Fruit fly (Drosophila melanogaster) whole organism, embryonic: ENCODE results near the gene Myo31DF.

Experiments
- Ada2b ChIP-seq: fragments of 200-800 bp; sonication (Bioruptor generic); IDR thresholded peaks from 2 replicates; pipeline ENCODE4 v1.3.6; 2022; ENCODE audit warnings: missing biosample characterization, missing genetic modification characterization
- Atf-2 ChIP-seq: fragments of 200-800 bp; sonication (Bioruptor generic); optimal IDR thresholded peaks from 2 replicates; lab custom pipeline; 2016; ENCODE audit warnings: missing biosample characterization, missing genetic modification characterization
- B-H2 ChIP-seq: fragments of 200-800 bp; sonication (Bioruptor generic); optimal IDR thresholded peaks from 2 replicates; lab custom pipeline; 2018; ENCODE audit warnings: missing biosample characterization, mild to moderate bottlenecking, missing genetic modification characterization
- Bgb ChIP-seq: fragments of 200-800 bp; sonication (Bioruptor generic); IDR thresholded peaks from 2 replicates; pipeline ENCODE4 v1.3.6; 2022; ENCODE audit warnings: missing biosample characterization, missing genetic modification characterization; ENCODE audit not compliant: partially characterized antibody
- CG10431 ChIP-seq: fragments of 200-800 bp; sonication (Bioruptor generic); optimal IDR thresholded peaks from 3 replicates; lab custom pipeline; 2018; ENCODE audit warnings: missing biosample characterization, mild to moderate bottlenecking, missing genetic modification characterization
- CG11456 ChIP-seq: fragments of 200-800 bp; sonication (Bioruptor generic); IDR thresholded peaks from 3 replicates; pipeline ENCODE4 v1.3.6; 2022; ENCODE audit warnings: missing biosample characterization, missing genetic modification characterization
- CG11560 ChIP-seq: fragments of 200-800 bp; sonication (Bioruptor generic); IDR thresholded peaks from 3 replicates; pipeline ENCODE4 v1.3.6; 2022; ENCODE audit warnings: missing biosample characterization, missing genetic modification characterization
- CG13123 ChIP-seq: fragments of 200-800 bp; sonication (Bioruptor generic); optimal IDR thresholded peaks from 2 replicates; lab custom pipeline; 2016; ENCODE audit warnings: missing biosample characterization, missing genetic modification characterization
- CG13775 ChIP-seq: fragments of 200-800 bp; sonication (Bioruptor generic); optimal IDR thresholded peaks from 3 replicates; lab custom pipeline; 2017; ENCODE audit warnings: missing biosample characterization, mild to moderate bottlenecking, missing genetic modification characterization
- CG15011 ChIP-seq: fragments of 200-800 bp; sonication (Bioruptor generic); optimal IDR thresholded peaks from 3 replicates; lab custom pipeline; 2018; ENCODE audit warnings: missing biosample characterization, mild to moderate bottlenecking, missing genetic modification characterization
- CG15073 ChIP-seq: fragments of 200-800 bp; sonication (Bioruptor generic); optimal IDR thresholded peaks from 2 replicates; lab custom pipeline; 2016; ENCODE audit warnings: missing biosample characterization, missing genetic modification characterization
- CG15696 ChIP-seq: fragments of 200-800 bp; sonication (Bioruptor generic); optimal IDR thresholded peaks from 2 replicates; lab custom pipeline; 2019; ENCODE audit warnings: missing biosample characterization, mild to moderate bottlenecking, missing genetic modification characterization, moderate library complexity
- CG30403 ChIP-seq: fragments of 200-800 bp; sonication (Bioruptor generic); optimal IDR thresholded peaks from 3 replicates; lab custom pipeline; 2016; ENCODE audit warnings: missing biosample characterization, missing genetic modification characterization
- CG34422 ChIP-seq: fragments of 200-800 bp; sonication (Bioruptor generic); IDR thresholded peaks from 3 replicates; pipeline ENCODE4 v1.3.6; 2022; ENCODE audit warnings: missing biosample characterization, missing genetic modification characterization
- CG3726 ChIP-seq: fragments of 200-800 bp; sonication (Bioruptor generic); IDR thresholded peaks from 3 replicates; pipeline ENCODE4, ENCODE4 v1.3.6; 2022; ENCODE audit warnings: missing biosample characterization, missing genetic modification characterization
- CG6175 ChIP-seq: fragments of 200-800 bp; sonication (Bioruptor generic); IDR thresholded peaks from 3 replicates; pipeline ENCODE4 v1.3.6; 2022; ENCODE audit warnings: missing biosample characterization, missing genetic modification characterization
- CG6813 ChIP-seq: fragments of 200-800 bp; sonication (Bioruptor generic); optimal IDR thresholded peaks from 2 replicates; lab custom pipeline; 2017; ENCODE audit warnings: missing biosample characterization, missing genetic modification characterization, mild to moderate bottlenecking, moderate library complexity, missing genetic modification reagents
- CG7839 ChIP-seq: fragments of 200-800 bp; sonication (Bioruptor generic); optimal IDR thresholded peaks from 3 replicates; lab custom pipeline; 2018; ENCODE audit warnings: missing biosample characterization, mild to moderate bottlenecking, missing genetic modification characterization, moderate library complexity
- CG8765 ChIP-seq: fragments of 200-800 bp; sonication (Bioruptor generic); IDR thresholded peaks from 2 replicates; pipeline ENCODE4 v1.3.6; 2022; ENCODE audit warnings: missing biosample characterization, missing genetic modification characterization
- Chrac-16 ChIP-seq: fragments of 200-800 bp; sonication (Bioruptor generic); optimal IDR thresholded peaks from 3 replicates; lab custom pipeline; 2016; ENCODE audit warnings: missing biosample characterization, missing genetic modification characterization
- CoRest ChIP-seq: fragments of 200-800 bp; sonication (Bioruptor generic); optimal IDR thresholded peaks from 3 replicates; lab custom pipeline; 2018; ENCODE audit warnings: missing biosample characterization, mild to moderate bottlenecking, missing genetic modification characterization, moderate library complexity
- CrebB ChIP-seq: fragments of 200-800 bp; sonication (Bioruptor generic); optimal IDR thresholded peaks from 3 replicates; lab custom pipeline; 2018; ENCODE audit warnings: missing biosample characterization, mild to moderate bottlenecking, missing genetic modification characterization
- D19A ChIP-seq: fragments of 200-800 bp; optimal IDR thresholded peaks from 3 replicates; lab custom pipeline; 2019; ENCODE audit warnings: missing biosample characterization, mild to moderate bottlenecking, missing genetic modification characterization, moderate library complexity
- Dip3 ChIP-seq: fragments of 200-800 bp; sonication (Bioruptor generic); optimal IDR thresholded peaks from 3 replicates; lab custom pipeline; 2016; ENCODE audit warnings: missing biosample characterization, missing genetic modification characterization
- Dll ChIP-seq: fragments of 200-800 bp; sonication (Bioruptor generic); IDR thresholded peaks from 4 replicates; pipeline ENCODE4 v1.3.6; 2022; ENCODE audit warnings: missing biosample characterization, missing genetic modification characterization; ENCODE audit not compliant: partially characterized antibody
- Hmx ChIP-seq: fragments of 200-800 bp; sonication (Bioruptor generic); optimal IDR thresholded peaks from 2 replicates; lab custom pipeline; 2016; ENCODE audit warnings: missing biosample characterization, missing genetic modification characterization
- Hr3 ChIP-seq: fragments of 200-800 bp; sonication (Bioruptor generic); optimal IDR thresholded peaks from 3 replicates; lab custom pipeline; 2016; ENCODE audit warnings: missing biosample characterization, missing genetic modification characterization
- Hr51 ChIP-seq, 2 experiments: fragments of 200-800 bp; sonication (Bioruptor generic); optimal IDR thresholded peaks; 2 replicates in 1 of 2; 3 replicates in 1 of 2; lab custom pipeline; 2016 to 2018; ENCODE audit warnings: missing biosample characterization in 2 of 2, missing genetic modification characterization in 2 of 2, mild to moderate bottlenecking in 1 of 2, moderate library complexity in 1 of 2
- Med ChIP-seq: fragments of 200-800 bp; sonication (Bioruptor generic); peaks from one replicate; lab custom pipeline; 2016; ENCODE audit warnings: missing biosample characterization, missing genetic modification characterization, mild to moderate bottlenecking, inconsistent platforms, moderate library complexity
- NC2β ChIP-seq: fragments of 200-800 bp; sonication (Bioruptor generic); optimal IDR thresholded peaks from 2 replicates; lab custom pipeline; 2016; ENCODE audit warnings: missing biosample characterization, missing genetic modification characterization
- Rfx ChIP-seq: fragments of 200-800 bp; sonication (Bioruptor generic); IDR thresholded peaks from 2 replicates; pipeline ENCODE4 v1.3.6; 2022; ENCODE audit warnings: missing biosample characterization, missing genetic modification characterization
- Side ChIP-seq: fragments of 200-800 bp; sonication (Bioruptor generic); optimal IDR thresholded peaks from 2 replicates; lab custom pipeline; 2016; ENCODE audit warnings: missing biosample characterization, missing genetic modification characterization
- Sox100B ChIP-seq: fragments of 200-800 bp; sonication (Bioruptor generic); optimal IDR thresholded peaks from 3 replicates; lab custom pipeline; 2018; ENCODE audit warnings: missing biosample characterization, mild to moderate bottlenecking, missing genetic modification characterization
- ab ChIP-seq: fragments of 200-800 bp; sonication (Bioruptor generic); optimal IDR thresholded peaks from 2 replicates; lab custom pipeline; 2016; ENCODE audit warnings: missing biosample characterization, missing genetic modification characterization
- ash1 ChIP-seq: fragments of 200-800 bp; sonication (Bioruptor generic); optimal IDR thresholded peaks from 2 replicates; lab custom pipeline; 2018; ENCODE audit warnings: missing biosample characterization, mild to moderate bottlenecking, missing genetic modification characterization
- br ChIP-seq: fragments of >200 bp; optimal IDR thresholded peaks from 2 replicates; lab custom pipeline; 2017
- chif ChIP-seq, 2 experiments: fragments of 200-800 bp; sonication (Bioruptor generic); optimal IDR thresholded peaks; 3 replicates each; lab custom pipeline; 2016; ENCODE audit warnings: missing biosample characterization in 2 of 2, missing genetic modification characterization in 2 of 2
- chn ChIP-seq: fragments of 200-800 bp; sonication (Bioruptor generic); optimal IDR thresholded peaks from 2 replicates; lab custom pipeline; 2016; ENCODE audit warnings: missing biosample characterization, missing genetic modification characterization
- corto ChIP-seq: fragments of 200-800 bp; sonication (Bioruptor generic); optimal IDR thresholded peaks from 2 replicates; lab custom pipeline; 2016; ENCODE audit warnings: missing biosample characterization, mild to moderate bottlenecking, missing genetic modification characterization, moderate library complexity
- crc ChIP-seq: fragments of 200-800 bp; sonication (Bioruptor generic); optimal IDR thresholded peaks from 2 replicates; lab custom pipeline; 2016; ENCODE audit warnings: missing biosample characterization, missing genetic modification characterization
- dpn ChIP-seq, 2 experiments: fragments of 200-800 bp; sonication (Bioruptor generic); optimal IDR thresholded peaks; 3 replicates each; lab custom pipeline; 2016; ENCODE audit warnings: missing biosample characterization in 2 of 2, missing genetic modification characterization in 2 of 2
- en ChIP-seq: fragments of 200-800 bp; sonication (Bioruptor generic); optimal IDR thresholded peaks from 2 replicates; lab custom pipeline; 2016; ENCODE audit warnings: missing biosample characterization, missing genetic modification characterization
- gt ChIP-seq: fragments of 200-800 bp; sonication (Bioruptor generic); IDR thresholded peaks from 2 replicates; pipeline ENCODE4 v1.3.6; 2022; ENCODE audit warnings: missing biosample characterization, missing genetic modification characterization
- maf-S ChIP-seq: fragments of 200-800 bp; sonication (Bioruptor generic); optimal IDR thresholded peaks from 2 replicates; lab custom pipeline; 2016; ENCODE audit warnings: missing biosample characterization, missing genetic modification characterization
- schlank ChIP-seq: fragments of 200-800 bp; sonication (Bioruptor generic); optimal IDR thresholded peaks from 2 replicates; lab custom pipeline; 2018; ENCODE audit warnings: missing biosample characterization, mild to moderate bottlenecking, missing genetic modification characterization
- sd ChIP-seq: fragments of 200-800 bp; sonication (Bioruptor generic); optimal IDR thresholded peaks from 3 replicates; lab custom pipeline; 2018; ENCODE audit warnings: missing biosample characterization, mild to moderate bottlenecking, missing genetic modification characterization, moderate library complexity
- sens ChIP-seq: fragments of 200-800 bp; sonication (Bioruptor generic); peaks from one replicate; lab custom pipeline; 2016; ENCODE audit warnings: missing biosample characterization, missing genetic modification characterization
- sima ChIP-seq: fragments of 200-800 bp; sonication (Bioruptor generic); optimal IDR thresholded peaks from 2 replicates; lab custom pipeline; 2016; ENCODE audit warnings: missing biosample characterization, missing genetic modification characterization
- tna ChIP-seq: fragments of 200-800 bp; sonication (Bioruptor generic); IDR thresholded peaks from 2 replicates; pipeline ENCODE4 v1.3.6; 2022; ENCODE audit warnings: missing biosample characterization, missing genetic modification characterization; ENCODE audit not compliant: partially characterized antibody
- vfl ChIP-seq: fragments of 200-800 bp; sonication (Bioruptor generic); optimal IDR thresholded peaks from 2 replicates; lab custom pipeline; 2016; ENCODE audit warnings: missing biosample characterization, missing genetic modification characterization
- vvl ChIP-seq: fragments of 200-800 bp; sonication (Bioruptor generic); IDR thresholded peaks from 2 replicates; pipeline ENCODE4 v1.3.6; 2022; ENCODE audit warnings: missing biosample characterization, missing genetic modification characterization

The Myo31DF gene

DNA sequence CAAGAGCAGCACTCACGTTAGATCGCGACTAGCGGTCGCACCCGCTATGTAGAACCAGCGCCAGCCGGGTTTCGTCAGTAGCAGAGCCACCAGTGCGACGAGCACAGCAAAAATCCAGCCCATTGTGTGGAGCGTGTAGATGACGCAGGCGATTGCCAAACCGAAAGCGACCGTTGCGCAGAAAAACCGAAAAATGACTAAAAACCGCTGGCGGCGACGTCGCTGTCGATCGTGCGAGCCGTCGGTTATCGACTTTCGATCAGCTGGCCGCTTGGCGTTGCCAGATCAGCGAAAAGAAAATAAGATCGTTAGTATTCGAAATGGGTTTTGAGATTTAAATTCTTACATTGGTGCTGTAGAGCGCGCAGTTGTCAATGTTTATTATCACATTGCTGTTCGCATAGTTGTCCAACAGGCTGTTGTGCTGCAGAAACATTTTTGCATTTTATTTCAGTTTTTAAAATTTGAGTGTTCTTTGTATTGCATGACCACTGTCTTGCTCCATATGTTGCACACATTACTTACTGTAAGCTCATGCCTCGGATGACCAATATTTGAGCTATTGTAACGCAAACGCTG is 10.0 kb upstream of the Myo31DF start (continued):
- TF ChIP-seq CG3726 (GFP tag; lab: Robert Waterston, UW) (no peak), Hmx (no peak), CG8765 (GFP tag; lab: Robert Waterston, UW) (no peak), maf-S (GFP tag; lab: Kevin White, UChicago) (no peak), CG6175 (no peak), Ada2b (peak; percentile 36; the same call in 1 of the 2 replicates), vfl (no peak), Hr3 (GFP tag; lab: Kevin White, UChicago) (peak; percentile 4), CG11560 (0 out of 3 replicates have a peak, but pooled peaks have one; percentile 54), CrebB (peak; percentile 57), crc (no peak), CG15011 (GFP tag; lab: Kevin White, UChicago) (no peak), CG15696 (tag; lab: Kevin White, UChicago) (peak; percentile 17), Dll (GFP tag; lab: Robert Waterston, UW) (no peak), CG34422 (GFP tag; lab: Robert Waterston, UW) (peak; percentile 61; the same call in 1 of the 3 replicates), Atf-2 (GFP tag; lab: Kevin White, UChicago) (no peak), CG6813 (GFP tag; lab: Kevin White, UChicago) (peak; percentile 6), NC2β (GFP tag; lab: Kevin White, UChicago) (peak; percentile 1), Dip3 (peak; percentile 22), ab (GFP tag; lab: Kevin White, UChicago) (no peak)

DNA sequence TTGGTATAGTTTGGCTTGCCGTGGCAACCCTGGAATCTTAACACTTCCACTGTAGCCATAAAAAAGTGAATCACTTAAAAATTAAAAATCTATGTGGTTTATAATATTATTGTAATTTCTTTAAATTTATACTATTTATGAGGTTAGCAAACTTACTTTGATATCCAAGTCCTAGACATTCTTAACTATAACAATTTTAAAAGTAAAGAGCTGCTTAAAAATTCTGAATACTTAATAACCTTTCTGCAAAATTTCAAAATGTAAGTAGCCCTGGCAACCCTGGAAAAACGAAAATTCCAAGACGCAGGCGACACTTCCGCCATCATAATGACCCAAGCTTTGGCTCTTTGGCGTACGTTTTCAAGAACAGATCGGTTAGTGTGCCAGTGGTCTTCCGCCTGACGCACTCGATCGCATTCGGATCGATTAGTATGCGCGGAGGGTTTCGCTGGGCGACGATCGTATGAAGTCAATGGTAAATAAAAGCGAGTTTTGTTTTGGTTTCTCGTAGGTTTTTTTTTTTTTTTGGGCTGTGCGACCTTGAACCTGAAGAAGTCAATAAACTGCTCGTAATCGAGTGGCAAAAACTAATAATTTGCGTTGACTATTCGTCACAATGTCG is 9.1 kb upstream of the Myo31DF start:
- no peak for TF ChIP-seq en (GFP tag; lab: Kevin White, UChicago)
- peak in 1 of 2 experiments; percentile 51 for TF ChIP-seq Hr51 (GFP tag; optimal IDR thresholded peaks at IDR 0.05; lab: Kevin White, UChicago)
- peak; percentile 13 for TF ChIP-seq sd (tag; lab: Kevin White, UChicago)
- TF ChIP-seq br (lab: Kevin White, UChicago): no peak
- TF ChIP-seq CG10431 (GFP tag; lab: Kevin White, UChicago): no peak
- TF ChIP-seq chif (GFP tag; optimal IDR thresholded peaks at IDR 0.05; lab: Kevin White, UChicago): no peak
- no peak for TF ChIP-seq tna (GFP tag; lab: Robert Waterston, UW)
- TF ChIP-seq CG30403 (GFP tag; lab: Kevin White, UChicago): no peak
- TF ChIP-seq dpn (GFP tag; optimal IDR thresholded peaks at IDR 0.05; lab: Kevin White, UChicago): no peak
- TF ChIP-seq CG15073 (GFP tag; lab: Kevin White, UChicago): no peak
- TF ChIP-seq Side (GFP tag; lab: Kevin White, UChicago): no peak
- TF ChIP-seq Rfx (GFP tag; lab: Robert Waterston, UW): no peak
- TF ChIP-seq CG13123 (GFP tag; lab: Kevin White, UChicago): no peak
- TF ChIP-seq schlank (tag; lab: Kevin White, UChicago): no peak
- no peak for TF ChIP-seq CG11456 (GFP tag; lab: Robert Waterston, UW)
- no peak for TF ChIP-seq corto (GFP tag; lab: Kevin White, UChicago)
- no peak for TF ChIP-seq Chrac-16 (GFP tag; lab: Kevin White, UChicago)
- peak; percentile 26 for TF ChIP-seq CG7839 (tag; lab: Kevin White, UChicago)
- TF ChIP-seq Bgb (GFP tag; lab: Robert Waterston, UW): no peak
- no peak for TF ChIP-seq Sox100B (GFP tag; lab: Kevin White, UChicago)
- TF ChIP-seq CoRest: no peak
- TF ChIP-seq sens (GFP tag; lab: Kevin White, UChicago): peak; percentile 16
- TF ChIP-seq sima: no peak
- peak; percentile 12 for TF ChIP-seq Med (GFP tag; lab: Kevin White, UChicago)
- no peak for TF ChIP-seq chn (GFP tag; lab: Kevin White, UChicago)
- no peak for TF ChIP-seq gt (GFP tag; lab: Robert Waterston, UW)
- no peak for TF ChIP-seq B-H2 (GFP tag; lab: Kevin White, UChicago)
- TF ChIP-seq D19A: peak; percentile 8
- no peak for TF ChIP-seq CG13775 (GFP tag; lab: Kevin White, UChicago)
- TF ChIP-seq vvl: peak; percentile 28
- TF ChIP-seq ash1 (GFP tag; lab: Kevin White, UChicago): no peak
- no peak for TF ChIP-seq CG6175
